Fruit fly (Drosophila melanogaster) whole organism, embryonic: ENCODE results near the gene Tnpo-SR.

Source experiments
- CG15479 ChIP-seq: fragments of 200-800 bp; sonication (Bioruptor generic); optimal IDR thresholded peaks from 3 replicates; lab custom pipeline; 2019; ENCODE audit warnings: missing biosample characterization, mild to moderate bottlenecking, missing genetic modification characterization, moderate library complexity
- CG2202 ChIP-seq: fragments of 200-800 bp; sonication (Bioruptor generic); optimal IDR thresholded peaks from 2 replicates; lab custom pipeline; 2018; ENCODE audit warnings: missing biosample characterization, mild to moderate bottlenecking, missing genetic modification characterization
- CG4424 ChIP-seq: fragments of 200-800 bp; sonication (Bioruptor generic); optimal IDR thresholded peaks from 3 replicates; lab custom pipeline; 2016; ENCODE audit warnings: missing biosample characterization, missing genetic modification characterization
- CG6254 ChIP-seq: fragments of 200-800 bp; sonication (Bioruptor generic); optimal IDR thresholded peaks from 3 replicates; lab custom pipeline; 2017; ENCODE audit warnings: mild to moderate bottlenecking, missing biosample characterization, missing genetic modification reagents, missing genetic modification characterization
- Hsf ChIP-seq: fragments of 200-800 bp; sonication (Bioruptor generic); optimal IDR thresholded peaks from 3 replicates; lab custom pipeline; 2016; ENCODE audit warnings: missing biosample characterization, missing genetic modification characterization
- YL-1 ChIP-seq: fragments of 200-800 bp; sonication (Bioruptor generic); optimal IDR thresholded peaks from 3 replicates; lab custom pipeline; 2017; ENCODE audit warnings: missing biosample characterization, mild to moderate bottlenecking, missing genetic modification characterization
- corto ChIP-seq: fragments of 200-800 bp; sonication (Bioruptor generic); optimal IDR thresholded peaks from 2 replicates; lab custom pipeline; 2016; ENCODE audit warnings: missing biosample characterization, mild to moderate bottlenecking, missing genetic modification characterization, moderate library complexity
- fd96Cb ChIP-seq: fragments of 200-800 bp; sonication (Bioruptor generic); optimal IDR thresholded peaks from 2 replicates; lab custom pipeline; 2018; ENCODE audit warnings: missing biosample characterization, mild to moderate bottlenecking, missing genetic modification characterization, moderate library complexity
- zen ChIP-seq: fragments of 200-800 bp; sonication (Bioruptor generic); optimal IDR thresholded peaks from 3 replicates; lab custom pipeline; 2018; ENCODE audit warnings: missing biosample characterization, mild to moderate bottlenecking, missing genetic modification characterization, moderate library complexity

- TF ChIP-seq corto: no peak
- no peak for TF ChIP-seq CG4424 (GFP tag; lab: Kevin White, UChicago)
- peak; percentile 71 for TF ChIP-seq YL-1 (GFP tag; lab: Kevin White, UChicago)
- no peak for TF ChIP-seq fd96Cb (tag; lab: Kevin White, UChicago)
- TF ChIP-seq Hsf (GFP tag; lab: Kevin White, UChicago): no peak
- TF ChIP-seq zen (tag; lab: Kevin White, UChicago): no peak
- TF ChIP-seq CG15479 (GFP tag; lab: Kevin White, UChicago): no peak
- no peak for TF ChIP-seq CG2202
- no peak for TF ChIP-seq CG6254
These were observed 19.9 kb upstream of the Tnpo-SR start, which contains the start of gene Hrs for dm6 chr2L:2739820-2740230.
